Fruit fly (Drosophila melanogaster) whole organism, embryonic: ENCODE results near the gene Cdk1.

ENCODE experiments used
- ATbp ChIP-seq: fragments of 200-800 bp; sonication (Bioruptor generic); optimal IDR thresholded peaks from 2 replicates; lab custom pipeline; 2017; ENCODE audit warnings: missing biosample characterization, mild to moderate bottlenecking, missing genetic modification characterization, missing genetic modification reagents
- Blimp-1 ChIP-seq: fragments of 200-800 bp; sonication (Bioruptor generic); optimal IDR thresholded peaks from 3 replicates; lab custom pipeline; 2018; ENCODE audit warnings: missing biosample characterization, missing genetic modification characterization, mild to moderate bottlenecking, moderate library complexity, missing genetic modification reagents
- CG10267 ChIP-seq: fragments of 200-800 bp; sonication (Bioruptor generic); optimal IDR thresholded peaks from 2 replicates; lab custom pipeline; 2018; ENCODE audit warnings: missing biosample characterization, mild to moderate bottlenecking, missing genetic modification characterization, moderate library complexity
- CG10321 ChIP-seq: fragments of 200-800 bp; sonication (Bioruptor generic); IDR thresholded peaks from 2 replicates; pipeline ENCODE4 v1.3.6; 2022; ENCODE audit warnings: missing biosample characterization, missing genetic modification characterization
- CG11398 ChIP-seq: fragments of 200-800 bp; sonication (Bioruptor generic); optimal IDR thresholded peaks from 2 replicates; lab custom pipeline; 2016; ENCODE audit warnings: missing biosample characterization, missing genetic modification characterization
- CG12744 ChIP-seq: fragments of 200-800 bp; sonication (Bioruptor generic); optimal IDR thresholded peaks from 2 replicates; lab custom pipeline; 2016; ENCODE audit warnings: missing biosample characterization, missing genetic modification characterization
- CG12769 ChIP-seq: fragments of 200-800 bp; sonication (Bioruptor generic); optimal IDR thresholded peaks from 2 replicates; lab custom pipeline; 2019; ENCODE audit warnings: missing biosample characterization, mild to moderate bottlenecking, missing genetic modification characterization, moderate library complexity
- CG15073 ChIP-seq: fragments of 200-800 bp; sonication (Bioruptor generic); optimal IDR thresholded peaks from 2 replicates; lab custom pipeline; 2016; ENCODE audit warnings: missing biosample characterization, missing genetic modification characterization
- CG1603 ChIP-seq: fragments of 200-800 bp; sonication (Bioruptor generic); optimal IDR thresholded peaks from 2 replicates; lab custom pipeline; 2019; ENCODE audit warnings: missing biosample characterization, mild to moderate bottlenecking, missing genetic modification characterization, moderate library complexity
- CG16815 ChIP-seq: fragments of 200-800 bp; sonication (Bioruptor generic); optimal IDR thresholded peaks from 3 replicates; lab custom pipeline; 2017; ENCODE audit warnings: missing biosample characterization, mild to moderate bottlenecking, missing genetic modification characterization
- CG17359 ChIP-seq: fragments of 200-800 bp; sonication (Bioruptor generic); optimal IDR thresholded peaks from 3 replicates; lab custom pipeline; 2018; ENCODE audit warnings: missing biosample characterization, mild to moderate bottlenecking, missing genetic modification characterization, moderate library complexity
- CG17829 ChIP-seq: fragments of 200-800 bp; optimal IDR thresholded peaks from 2 replicates; lab custom pipeline; 2019; ENCODE audit warnings: missing biosample characterization, mild to moderate bottlenecking, missing genetic modification characterization, moderate library complexity
- CG18262 ChIP-seq: fragments of 200-800 bp; optimal IDR thresholded peaks from 3 replicates; lab custom pipeline; 2019; ENCODE audit warnings: missing biosample characterization, mild to moderate bottlenecking, missing genetic modification characterization, moderate library complexity
- CG2120 ChIP-seq: fragments of 200-800 bp; sonication (Bioruptor generic); optimal IDR thresholded peaks from 3 replicates; lab custom pipeline; 2016; ENCODE audit warnings: missing biosample characterization, missing genetic modification characterization
- CG31388 ChIP-seq: fragments of 200-800 bp; sonication (Bioruptor generic); optimal IDR thresholded peaks from 2 replicates; lab custom pipeline; 2016; ENCODE audit warnings: missing biosample characterization, missing genetic modification characterization
- CG3995 ChIP-seq: fragments of 200-800 bp; sonication (Bioruptor generic); optimal IDR thresholded peaks from 3 replicates; lab custom pipeline; 2016; ENCODE audit warnings: missing biosample characterization, missing genetic modification characterization
- CG5245 ChIP-seq: fragments of 200-800 bp; sonication (Bioruptor generic); optimal IDR thresholded peaks from 3 replicates; lab custom pipeline; 2016; ENCODE audit warnings: missing biosample characterization, missing genetic modification characterization
- CG6765 ChIP-seq: fragments of 200-800 bp; sonication (Bioruptor generic); optimal IDR thresholded peaks from 3 replicates; lab custom pipeline; 2017; ENCODE audit warnings: missing biosample characterization, mild to moderate bottlenecking, missing genetic modification characterization
- CG7745 ChIP-seq: fragments of 200-800 bp; sonication (Bioruptor generic); optimal IDR thresholded peaks from 2 replicates; lab custom pipeline; 2018; ENCODE audit warnings: missing biosample characterization, mild to moderate bottlenecking, missing genetic modification characterization, moderate library complexity
- CG8089 ChIP-seq: fragments of 200-800 bp; sonication (Bioruptor generic); optimal IDR thresholded peaks from 3 replicates; lab custom pipeline; 2016; ENCODE audit warnings: missing biosample characterization, missing genetic modification characterization
- Dek ChIP-seq: fragments of 200-800 bp; sonication (Bioruptor generic); optimal IDR thresholded peaks from 3 replicates; lab custom pipeline; 2019; ENCODE audit warnings: missing biosample characterization, mild to moderate bottlenecking, missing genetic modification characterization, moderate library complexity
- Dref ChIP-seq: fragments of 200-800 bp; sonication (Bioruptor generic); IDR thresholded peaks from 2 replicates; pipeline ENCODE4 v1.3.6; 2022; ENCODE audit warnings: missing biosample characterization, missing genetic modification characterization
- Hr78 ChIP-seq, 2 experiments: fragments of 200-800 bp in 1 of 2; fragments of >200 bp in 1 of 2; sonication (Bioruptor generic) in 1 of 2; optimal IDR thresholded peaks; 2 replicates each; lab custom pipeline; 2017 to 2019; ENCODE audit warnings: missing biosample characterization in 2 of 2, missing genetic modification characterization in 2 of 2, mild to moderate bottlenecking in 1 of 2, moderate library complexity in 1 of 2
- Med ChIP-seq: fragments of 200-800 bp; sonication (Bioruptor generic); peaks from one replicate; lab custom pipeline; 2016; ENCODE audit warnings: missing biosample characterization, missing genetic modification characterization, mild to moderate bottlenecking, inconsistent platforms, moderate library complexity
- Nf-YC ChIP-seq: fragments of 200-800 bp; optimal IDR thresholded peaks from 3 replicates; lab custom pipeline; 2019; ENCODE audit warnings: missing biosample characterization, mild to moderate bottlenecking, missing genetic modification characterization, moderate library complexity
- Opbp ChIP-seq: fragments of 200-800 bp; sonication (Bioruptor generic); IDR thresholded peaks from 3 replicates; pipeline ENCODE4 v1.3.6; 2022; ENCODE audit warnings: missing biosample characterization, missing genetic modification characterization; ENCODE audit not compliant: partially characterized antibody
- Side ChIP-seq: fragments of 200-800 bp; sonication (Bioruptor generic); optimal IDR thresholded peaks from 2 replicates; lab custom pipeline; 2016; ENCODE audit warnings: missing biosample characterization, missing genetic modification characterization
- Trl ChIP-seq, 3 experiments: fragments of >200 bp in 2 of 3; fragments of 200-800 bp in 1 of 3; sonication (Bioruptor generic) in 1 of 3; optimal IDR thresholded peaks; 2 replicates in 1 of 3; 3 replicates in 2 of 3; lab custom pipeline; 2016 to 2017; ENCODE audit warnings: missing biosample characterization in 1 of 3, missing genetic modification characterization in 1 of 3
- Xrp1 ChIP-seq: fragments of 200-800 bp; sonication (Bioruptor generic); IDR thresholded peaks from 2 replicates; pipeline ENCODE4 v1.3.6; 2022; ENCODE audit warnings: missing biosample characterization, missing genetic modification characterization
- ab ChIP-seq: fragments of 200-800 bp; sonication (Bioruptor generic); optimal IDR thresholded peaks from 2 replicates; lab custom pipeline; 2016; ENCODE audit warnings: missing biosample characterization, missing genetic modification characterization
- cad ChIP-seq: fragments of >200 bp; optimal IDR thresholded peaks from 2 replicates; lab custom pipeline; 2017; ENCODE audit warnings: missing biosample characterization, missing genetic modification characterization
- chinmo ChIP-seq: fragments of 200-800 bp; sonication (Bioruptor generic); IDR thresholded peaks from 4 replicates; pipeline ENCODE4 v1.3.6; 2022; ENCODE audit warnings: missing biosample characterization, missing genetic modification characterization; ENCODE audit not compliant: partially characterized antibody
- cwo ChIP-seq: fragments of 200-800 bp; sonication (Bioruptor generic); optimal IDR thresholded peaks from 3 replicates; lab custom pipeline; 2017; ENCODE audit warnings: missing biosample characterization, missing genetic modification characterization, mild to moderate bottlenecking, moderate library complexity, missing genetic modification reagents
- dm ChIP-seq: fragments of 200-800 bp; sonication (Bioruptor generic); optimal IDR thresholded peaks from 3 replicates; lab custom pipeline; 2016; ENCODE audit warnings: missing biosample characterization, missing genetic modification characterization
- en ChIP-seq: fragments of 200-800 bp; sonication (Bioruptor generic); optimal IDR thresholded peaks from 2 replicates; lab custom pipeline; 2016; ENCODE audit warnings: missing biosample characterization, missing genetic modification characterization
- eve ChIP-seq, 2 experiments: fragments of >200 bp; optimal IDR thresholded peaks; 2 replicates each; lab custom pipeline; 2017; ENCODE audit warnings: missing biosample characterization in 2 of 2, missing genetic modification characterization in 2 of 2
- exex ChIP-seq: fragments of 200-800 bp; sonication (Bioruptor generic); optimal IDR thresholded peaks from 4 replicates; lab custom pipeline; 2018; ENCODE audit warnings: missing biosample characterization, mild to moderate bottlenecking, missing genetic modification characterization, moderate library complexity
- gt ChIP-seq: fragments of 200-800 bp; sonication (Bioruptor generic); IDR thresholded peaks from 2 replicates; pipeline ENCODE4 v1.3.6; 2022; ENCODE audit warnings: missing biosample characterization, missing genetic modification characterization
- hbn ChIP-seq: fragments of 200-800 bp; sonication (Bioruptor generic); IDR thresholded peaks from 2 replicates; pipeline ENCODE4 v1.3.6; 2022; ENCODE audit warnings: missing biosample characterization, missing genetic modification characterization; ENCODE audit not compliant: partially characterized antibody
- inv ChIP-seq: fragments of 200-800 bp; sonication (Bioruptor generic); IDR thresholded peaks from 2 replicates; pipeline ENCODE4 v1.3.6; 2022; ENCODE audit warnings: missing biosample characterization, missing genetic modification characterization; ENCODE audit not compliant: partially characterized antibody
- jigr1 ChIP-seq: fragments of 200-800 bp; sonication (Bioruptor generic); IDR thresholded peaks from 3 replicates; pipeline ENCODE4 v1.3.6; 2022; ENCODE audit warnings: missing biosample characterization, missing genetic modification characterization
- org-1 ChIP-seq: fragments of 200-800 bp; sonication (Bioruptor generic); optimal IDR thresholded peaks from 2 replicates; lab custom pipeline; 2017; ENCODE audit warnings: missing biosample characterization, missing genetic modification characterization
- p53 ChIP-seq: fragments of 200-800 bp; sonication (Bioruptor generic); optimal IDR thresholded peaks from 2 replicates; lab custom pipeline; 2016; ENCODE audit warnings: missing biosample characterization, missing genetic modification characterization
- pb ChIP-seq: fragments of 200-800 bp; sonication (Bioruptor generic); optimal IDR thresholded peaks from 3 replicates; lab custom pipeline; 2016; ENCODE audit warnings: missing biosample characterization, missing genetic modification characterization
- peb ChIP-seq: fragments of 200-800 bp; sonication (Bioruptor generic); IDR thresholded peaks from 2 replicates; pipeline ENCODE4 v1.3.6; 2022; ENCODE audit warnings: missing biosample characterization, missing genetic modification characterization
- pzg ChIP-seq: fragments of 200-800 bp; sonication (Bioruptor generic); optimal IDR thresholded peaks from 3 replicates; lab custom pipeline; 2018; ENCODE audit warnings: missing biosample characterization, mild to moderate bottlenecking, missing genetic modification characterization, moderate library complexity
- unpg ChIP-seq: fragments of 200-800 bp; sonication (Bioruptor generic); optimal IDR thresholded peaks from 3 replicates; lab custom pipeline; 2018; ENCODE audit warnings: missing biosample characterization, mild to moderate bottlenecking, missing genetic modification characterization, moderate library complexity

Cdk1 gene

DNA sequence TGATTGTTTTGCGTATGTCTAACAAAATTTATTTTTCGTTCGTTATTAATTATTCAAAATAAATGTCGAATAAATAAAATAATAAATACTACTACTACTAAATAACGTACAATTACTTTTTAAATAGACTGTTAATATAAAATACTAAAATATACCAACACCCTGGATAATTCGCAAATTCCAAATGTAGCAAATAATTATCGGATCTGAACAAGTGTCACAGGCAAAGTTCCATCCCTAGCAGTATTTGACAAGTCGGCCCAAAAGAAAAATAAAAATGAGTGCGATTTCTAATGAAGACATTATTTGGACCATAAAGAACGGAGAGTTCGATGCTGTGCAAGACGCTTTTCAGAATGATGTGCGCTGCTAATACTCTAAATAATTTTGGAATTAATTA is 44.7 kb downstream of the Cdk1 start, which contains the start of gene CG31715 (continued):
- TF ChIP-seq ab (GFP tag; lab: Kevin White, UChicago) = no peak
- peak; percentile 10 for TF ChIP-seq CG18262 (tag; lab: Kevin White, UChicago)
- TF ChIP-seq pzg (GFP tag; lab: Kevin White, UChicago) = peak; percentile 42
- TF ChIP-seq hbn (GFP tag; lab: Robert Waterston, UW) = peak; percentile 42; the same call in 1 of the 2 replicates
- TF ChIP-seq Med (GFP tag; lab: Kevin White, UChicago) = peak; percentile 79
- TF ChIP-seq CG2120 (GFP tag; lab: Kevin White, UChicago) = peak; percentile 23
- TF ChIP-seq Xrp1 (GFP tag; lab: Robert Waterston, UW) = 0 out of 2 replicates have a peak, but pooled peaks have one; percentile 22
- no peak for TF ChIP-seq cad (GFP tag; lab: Kevin White, UChicago)
- peak; percentile 14 for TF ChIP-seq Nf-YC
- peak; percentile 14 for TF ChIP-seq CG10267 (tag; lab: Kevin White, UChicago)
- peak; percentile 35 for TF ChIP-seq CG1603 (tag; lab: Kevin White, UChicago)
- no peak for TF ChIP-seq gt (GFP tag; lab: Robert Waterston, UW)
- no peak for TF ChIP-seq Trl (optimal IDR thresholded peaks at IDR 0.05; lab: Kevin White, UChicago)
- TF ChIP-seq Trl (GFP tag; optimal IDR thresholded peaks at IDR 0.05; lab: Kevin White, UChicago) = no peak
- TF ChIP-seq Dref (GFP tag; lab: Robert Waterston, UW) = peak; percentile 57
- peak; percentile 98 for TF ChIP-seq CG7745
- TF ChIP-seq inv (GFP tag; lab: Robert Waterston, UW) = peak; percentile 29; the same call in 1 of the 2 replicates
- TF ChIP-seq Dek (tag; lab: Kevin White, UChicago) = peak; percentile 26
- peak; percentile 45; the same call in 1 of the 3 replicates for TF ChIP-seq Opbp
- peak; percentile 23 for TF ChIP-seq CG3995 (GFP tag; lab: Kevin White, UChicago)

dm6 chr2L:10339841-10340240 is 46.2 kb downstream of the Cdk1 start:
- peak in 1 of 2 experiments; percentile 24 for TF ChIP-seq eve (GFP tag; optimal IDR thresholded peaks at IDR 0.05; lab: Kevin White, UChicago)
- peak; percentile 14 for TF ChIP-seq cwo (GFP tag; lab: Kevin White, UChicago)
- TF ChIP-seq CG17829 (tag; lab: Kevin White, UChicago) = no peak
- no peak for TF ChIP-seq unpg
- no peak for TF ChIP-seq jigr1 (GFP tag; lab: Robert Waterston, UW)
- no peak for TF ChIP-seq CG31388
- TF ChIP-seq exex (tag; lab: Kevin White, UChicago) = peak; percentile 6

DNA sequence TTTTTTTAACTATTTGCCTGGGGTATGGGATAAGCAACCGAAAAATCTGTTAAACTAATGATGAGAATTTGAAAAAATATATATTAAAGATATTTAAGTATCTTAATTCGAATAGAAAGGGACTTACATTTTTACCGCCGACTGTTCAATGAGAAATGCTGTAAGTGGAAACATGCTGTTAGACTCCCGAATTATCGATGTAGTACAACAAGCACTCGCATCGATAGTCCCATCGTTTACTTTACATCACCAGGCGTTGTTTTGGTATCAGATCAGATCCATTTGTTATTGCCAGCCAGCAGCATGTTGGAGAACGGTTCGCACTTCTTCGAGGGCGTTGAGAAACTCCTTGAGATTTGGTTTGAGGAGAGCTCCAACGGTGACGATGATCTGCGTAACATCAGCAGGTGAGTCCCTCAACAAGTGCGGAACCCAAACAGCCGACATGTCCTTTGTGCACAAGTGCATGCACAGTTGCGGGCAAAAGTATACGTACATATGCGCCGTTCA is 46.8 kb downstream of the Cdk1 start, which contains the start of gene SamDC:
SamDC (plus strand) TSS at position 246 of the 510 bp plus-strand sequence.
- TF ChIP-seq p53 (GFP tag; lab: Kevin White, UChicago) (no peak), chinmo (GFP tag; lab: Robert Waterston, UW) (peak; percentile 90; the same call in 3 of the 4 replicates), CG10321 (GFP tag; lab: Robert Waterston, UW) (no peak), CG6765 (peak; percentile 31), pb (GFP tag; lab: Kevin White, UChicago) (peak; percentile 39), org-1 (GFP tag; lab: Kevin White, UChicago) (no peak), peb (GFP tag; lab: Robert Waterston, UW) (no peak; the same call in 1 of the 2 replicates), dm (GFP tag; lab: Kevin White, UChicago) (peak; percentile 65), CG5245 (GFP tag; lab: Kevin White, UChicago) (peak; percentile 14), CG11398 (GFP tag; lab: Kevin White, UChicago) (no peak), CG15073 (no peak), Side (GFP tag; lab: Kevin White, UChicago) (peak; percentile 47), en (no peak), CG8089 (GFP tag; lab: Kevin White, UChicago) (no peak), Hr78 (GFP tag; optimal IDR thresholded peaks at IDR 0.05; lab: Kevin White, UChicago) (peak in 1 of 2 experiments; percentile 67), CG17359 (tag; lab: Kevin White, UChicago) (peak; percentile 23), ATbp (GFP tag; lab: Kevin White, UChicago) (no peak), CG12744 (no peak), Dek (tag; lab: Kevin White, UChicago) (peak; percentile 68), CG12769 (tag; lab: Kevin White, UChicago) (peak; percentile 32), CG16815 (GFP tag; lab: Kevin White, UChicago) (peak; percentile 7), Blimp-1 (GFP tag; lab: Kevin White, UChicago) (no peak)
